Fruit fly (Drosophila melanogaster): ENCODE results near the gene CG45012.

The CG45012 gene

DNA sequence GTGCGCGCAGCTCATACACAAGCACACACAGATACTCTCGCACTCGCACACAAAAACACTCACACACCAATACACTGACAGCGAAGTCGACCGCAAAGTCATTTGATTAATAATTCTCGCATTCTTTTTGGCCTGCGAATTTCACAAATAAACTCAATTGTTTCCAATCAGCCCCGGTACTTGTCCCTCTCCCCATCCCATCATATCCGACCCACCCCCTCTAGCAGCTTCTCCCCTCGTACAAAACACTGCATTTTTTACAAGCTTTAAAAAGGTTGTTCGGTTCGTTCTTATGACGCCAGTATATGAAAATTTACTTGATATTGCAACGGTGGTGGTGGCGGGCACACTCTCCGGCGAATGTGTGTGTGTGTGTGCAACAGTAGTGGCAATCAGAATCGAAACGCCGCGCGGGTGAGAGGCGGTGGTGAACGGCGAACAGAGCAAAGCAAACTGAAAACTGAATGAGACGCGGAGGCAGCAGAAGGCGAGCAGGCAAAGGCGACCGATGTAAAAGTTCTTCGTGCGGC, 26.6 kb upstream of the CG45012 start (continued):
- TF ChIP-seq prd (optimal IDR thresholded peaks at IDR 0.05) = no peak
- no peak for TF ChIP-seq prd (GFP tag; IDR thresholded peaks at IDR 0.05)
- TF ChIP-seq Eip74EF (GFP tag; optimal IDR thresholded peaks at IDR 0.05) = no peak
- no peak for TF ChIP-seq Fer3 (tag; optimal IDR thresholded peaks at IDR 0.05)
- no peak for TF ChIP-seq ssp (GFP tag; IDR thresholded peaks at IDR 0.05)
- TF ChIP-seq CG31388 (GFP tag; optimal IDR thresholded peaks at IDR 0.05) = no peak
- no peak for TF ChIP-seq danr (GFP tag; IDR thresholded peaks at IDR 0.05)
- TF ChIP-seq abd-A (tag; optimal IDR thresholded peaks at IDR 0.05) = peak; percentile 95
- no peak for TF ChIP-seq cato (GFP tag; optimal IDR thresholded peaks at IDR 0.05; ENCODE audit: borderline replicate concordance)
- TF ChIP-seq gfzf (GFP tag; optimal IDR thresholded peaks at IDR 0.05) = no peak
- peak; percentile 41; the same call in 1 of the 2 replicates for TF ChIP-seq CG31224 (GFP tag; IDR thresholded peaks at IDR 0.05)
- TF ChIP-seq CG18476 (GFP tag; optimal IDR thresholded peaks at IDR 0.05) = no peak
- TF ChIP-seq dmrt11E (tag; optimal IDR thresholded peaks at IDR 0.05) = no peak
- TF ChIP-seq ac (GFP tag; optimal IDR thresholded peaks at IDR 0.05) = no peak
- TF ChIP-seq CG34224 (GFP tag; IDR thresholded peaks at IDR 0.05; ENCODE audit: partially characterized antibody) = peak; percentile 24; the same call in 1 of the 3 replicates
- 0 out of 3 replicates have a peak, but pooled peaks have one; percentile 12 for TF ChIP-seq H15 (GFP tag; IDR thresholded peaks at IDR 0.05)
- no peak for TF ChIP-seq CkIIα-i1 (GFP tag; IDR thresholded peaks at IDR 0.05)
- no peak for TF ChIP-seq pum (GFP tag; optimal IDR thresholded peaks at IDR 0.05)
- peak; percentile 55 for TF ChIP-seq CG7987 (GFP tag; optimal IDR thresholded peaks at IDR 0.05)
- no peak for TF ChIP-seq CG17186 (GFP tag; optimal IDR thresholded peaks at IDR 0.05)
- TF ChIP-seq CG3726 (GFP tag; IDR thresholded peaks at IDR 0.05) = no peak
- no peak for TF ChIP-seq Sox102F (GFP tag; optimal IDR thresholded peaks at IDR 0.05)
- no peak for TF ChIP-seq CG6689 (GFP tag; IDR thresholded peaks at IDR 0.05)
- peak; percentile 27 for TF ChIP-seq Dek (tag; optimal IDR thresholded peaks at IDR 0.05)
- TF ChIP-seq CG3847 (GFP tag; IDR thresholded peaks at IDR 0.05) = no peak
- no peak for TF ChIP-seq tna (GFP tag; IDR thresholded peaks at IDR 0.05; ENCODE audit: partially characterized antibody)
- TF ChIP-seq gsb-n (tag; optimal IDR thresholded peaks at IDR 0.05) = peak; percentile 22
- TF ChIP-seq Ets65A (GFP tag) = no peak
- no peak for TF ChIP-seq CG12942 (GFP tag; optimal IDR thresholded peaks at IDR 0.05)
- no peak for TF ChIP-seq Fer2 (tag; optimal IDR thresholded peaks at IDR 0.05)
- TF ChIP-seq CG9797 (GFP tag; optimal IDR thresholded peaks at IDR 0.05) = no peak
- peak; percentile 2 for TF ChIP-seq Mad (GFP tag; optimal IDR thresholded peaks at IDR 0.05)
- no peak for TF ChIP-seq CG5180 (GFP tag; optimal IDR thresholded peaks at IDR 0.05)
- no peak for TF ChIP-seq CG7786 (GFP tag; optimal IDR thresholded peaks at IDR 0.05)
- no peak for TF ChIP-seq CG10959 (GFP tag; IDR thresholded peaks at IDR 0.05)
- no peak for TF ChIP-seq CG10147 (GFP tag; optimal IDR thresholded peaks at IDR 0.05)
- peak; percentile 60 for TF ChIP-seq CG6765 (GFP tag; optimal IDR thresholded peaks at IDR 0.05)
- TF ChIP-seq NC2β (GFP tag; optimal IDR thresholded peaks at IDR 0.05) = no peak
- TF ChIP-seq CG7271 (tag; optimal IDR thresholded peaks at IDR 0.05) = no peak
- TF ChIP-seq gcm2 (GFP tag; optimal IDR thresholded peaks at IDR 0.05) = no peak
- TF ChIP-seq Lim3 (GFP tag; IDR thresholded peaks at IDR 0.05) = no peak
- TF ChIP-seq Oaz (GFP tag; IDR thresholded peaks at IDR 0.05) = no peak
- no peak for TF ChIP-seq Spps (tag; optimal IDR thresholded peaks at IDR 0.05)
- TF ChIP-seq CG33557 (GFP tag; optimal IDR thresholded peaks at IDR 0.05) = no peak
- TF ChIP-seq CG18764 (GFP tag; optimal IDR thresholded peaks at IDR 0.05) = no peak
- TF ChIP-seq Dref (GFP tag; IDR thresholded peaks at IDR 0.05) = 0 out of 2 replicates have a peak, but pooled peaks have one; percentile 23
- no peak for TF ChIP-seq CG17568 (GFP tag; optimal IDR thresholded peaks at IDR 0.05)
- peak; percentile 12 for TF ChIP-seq CG1603 (tag; optimal IDR thresholded peaks at IDR 0.05)
- TF ChIP-seq stc (GFP tag; IDR thresholded peaks at IDR 0.05) = no peak
- no peak for TF ChIP-seq CG2129 (GFP tag; IDR thresholded peaks at IDR 0.05; ENCODE audit: partially characterized antibody)
- no peak for TF ChIP-seq CG11696 (GFP tag; IDR thresholded peaks at IDR 0.05)

All from whole organism, embryonic.